Fruit fly (Drosophila melanogaster): ENCODE data around the gene to.

The to gene

DNA sequence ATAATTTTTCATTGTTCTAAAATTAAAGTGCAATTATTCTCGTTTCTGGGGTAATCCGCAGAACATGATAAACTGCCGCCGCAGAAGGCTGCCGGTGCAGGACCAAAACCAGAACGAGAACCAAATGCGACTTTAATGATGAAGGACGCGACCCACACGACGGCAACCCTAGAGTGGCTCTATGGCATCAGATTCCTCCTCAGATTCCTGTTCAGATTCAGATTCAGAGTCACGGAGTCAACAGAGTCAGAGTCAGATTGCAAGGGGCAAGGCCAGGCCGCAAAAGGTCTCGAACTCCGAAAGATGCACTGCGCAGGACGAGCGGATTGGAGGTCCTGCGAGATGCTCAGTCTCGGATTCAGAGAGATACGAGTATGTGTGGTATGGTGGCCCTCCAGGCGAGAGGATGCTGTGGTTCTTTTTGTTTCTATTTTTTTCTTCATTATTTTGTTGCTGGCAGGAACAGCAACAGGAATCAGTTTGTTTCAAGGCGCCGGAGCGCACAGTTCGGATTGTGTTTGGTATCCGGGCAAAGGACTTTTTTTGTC is 40.6 kb upstream of the to start, which contains the start of gene CG13654 (continued):
- TF ChIP-seq CG8281 (tag; optimal IDR thresholded peaks at IDR 0.05), result no peak
- TF ChIP-seq tna (GFP tag; IDR thresholded peaks at IDR 0.05; ENCODE audit: partially characterized antibody), result no peak
- TF ChIP-seq CG3995 (GFP tag; optimal IDR thresholded peaks at IDR 0.05), result no peak
- TF ChIP-seq NC2α (GFP tag; optimal IDR thresholded peaks at IDR 0.05), result no peak
- peak; percentile 23 for TF ChIP-seq CG15514 (GFP tag; optimal IDR thresholded peaks at IDR 0.05)
- no peak for TF ChIP-seq psq (GFP tag; optimal IDR thresholded peaks at IDR 0.05)
- no peak for TF ChIP-seq CG10147 (GFP tag; optimal IDR thresholded peaks at IDR 0.05)
- no peak for TF ChIP-seq CG42726 (GFP tag; IDR thresholded peaks at IDR 0.05; ENCODE audit: partially characterized antibody)
- no peak for TF ChIP-seq bcd (GFP tag; optimal IDR thresholded peaks at IDR 0.05)
- TF ChIP-seq NC2β (GFP tag; optimal IDR thresholded peaks at IDR 0.05), result no peak
- TF ChIP-seq Dll (GFP tag; IDR thresholded peaks at IDR 0.05; ENCODE audit: partially characterized antibody), result no peak
- no peak for TF ChIP-seq CG11398 (GFP tag; optimal IDR thresholded peaks at IDR 0.05)
- TF ChIP-seq amos (GFP tag; IDR thresholded peaks at IDR 0.05; ENCODE audit: partially characterized antibody), result 0 out of 2 replicates have a peak, but pooled peaks have one; percentile 4
- peak in 1 of 2 experiments; percentile 27 for TF ChIP-seq Trl (optimal IDR thresholded peaks at IDR 0.05)
- no peak for TF ChIP-seq Trl (GFP tag; optimal IDR thresholded peaks at IDR 0.05)
- TF ChIP-seq sna (GFP tag; IDR thresholded peaks at IDR 0.05; ENCODE audit: partially characterized antibody), result no peak
- TF ChIP-seq chn (GFP tag; optimal IDR thresholded peaks at IDR 0.05), result no peak
- 0 out of 2 replicates have a peak, but pooled peaks have one; percentile 11 for TF ChIP-seq dan (GFP tag; IDR thresholded peaks at IDR 0.05)
- TF ChIP-seq CG7357 (GFP tag; IDR thresholded peaks at IDR 0.05), result no peak
- TF ChIP-seq CG16779 (GFP tag; IDR thresholded peaks at IDR 0.05), result 0 out of 2 replicates have a peak, but pooled peaks have one; percentile 44

DNA sequence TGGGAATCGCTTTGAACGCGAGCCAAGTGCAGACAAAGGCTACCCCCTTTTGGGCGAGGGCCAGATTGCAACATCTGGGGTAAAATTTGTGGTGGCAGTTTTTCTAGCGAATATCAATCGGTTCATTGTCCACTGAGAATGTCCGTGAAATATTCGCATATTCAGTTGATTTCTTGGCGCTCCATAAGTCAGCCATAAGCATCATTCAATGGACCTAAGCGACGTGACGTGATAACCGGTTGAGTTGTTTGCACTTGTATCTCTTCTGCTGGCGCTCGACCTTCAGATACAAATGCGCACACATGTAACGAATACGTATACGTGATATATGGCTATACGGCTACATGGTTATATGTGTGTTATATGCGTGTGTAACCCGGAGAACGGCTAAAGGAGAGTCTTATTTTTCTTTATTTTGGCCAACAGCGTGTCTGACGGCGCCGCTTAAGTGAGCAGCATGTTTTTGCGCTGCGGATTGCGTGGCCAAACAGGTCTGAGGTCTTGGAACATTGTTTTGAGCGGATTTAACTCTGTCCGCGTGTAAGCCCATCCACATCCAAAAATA is 34.5 kb upstream of the to start:
- TF ChIP-seq otp (GFP tag; IDR thresholded peaks at IDR 0.05) (no peak), sens-2 (GFP tag; IDR thresholded peaks at IDR 0.05) (no peak), Xbp1 (GFP tag; optimal IDR thresholded peaks at IDR 0.05) (no peak), CG2202 (tag; optimal IDR thresholded peaks at IDR 0.05) (no peak), CG10267 (tag; optimal IDR thresholded peaks at IDR 0.05) (no peak), tup (GFP tag; optimal IDR thresholded peaks at IDR 0.05) (no peak), mirr (GFP tag; optimal IDR thresholded peaks at IDR 0.05) (peak; percentile 62), ftz-f1 (GFP tag; optimal IDR thresholded peaks at IDR 0.05) (peak; percentile 73), CG15269 (tag; optimal IDR thresholded peaks at IDR 0.05) (no peak), Fer2 (tag; optimal IDR thresholded peaks at IDR 0.05) (no peak), CG13775 (GFP tag; optimal IDR thresholded peaks at IDR 0.05) (no peak), Med (GFP tag) (peak; percentile 68), vvl (GFP tag; IDR thresholded peaks at IDR 0.05) (0 out of 2 replicates have a peak, but pooled peaks have one; percentile 6), Spps (tag; optimal IDR thresholded peaks at IDR 0.05) (no peak), CG14014 (GFP tag; IDR thresholded peaks at IDR 0.05) (no peak), dysf (GFP tag; IDR thresholded peaks at IDR 0.05) (no peak), CG18011 (GFP tag; optimal IDR thresholded peaks at IDR 0.05) (no peak), CG17385 (GFP tag; optimal IDR thresholded peaks at IDR 0.05) (no peak), CG8944 (GFP tag; optimal IDR thresholded peaks at IDR 0.05) (no peak), row (GFP tag; IDR thresholded peaks at IDR 0.05) (no peak), hkb (optimal IDR thresholded peaks at IDR 0.05) (no peak), hkb (GFP tag; IDR thresholded peaks at IDR 0.05) (0 out of 2 replicates have a peak, but pooled peaks have one; percentile 17), Bdp1 (GFP tag; optimal IDR thresholded peaks at IDR 0.05) (no peak), lbe (GFP tag; optimal IDR thresholded peaks at IDR 0.05) (peak; percentile 45), CG3847 (GFP tag; IDR thresholded peaks at IDR 0.05) (no peak), Hr78 (GFP tag; optimal IDR thresholded peaks at IDR 0.05) (no peak), grau (tag; optimal IDR thresholded peaks at IDR 0.05) (no peak), chinmo (GFP tag; IDR thresholded peaks at IDR 0.05; ENCODE audit: partially characterized antibody) (peak; percentile 88; the same call in 2 of the 4 replicates), bbx (GFP tag; IDR thresholded peaks at IDR 0.05; ENCODE audit: partially characterized antibody) (no peak), bcd (GFP tag; optimal IDR thresholded peaks at IDR 0.05) (no peak)

Data from whole organism, embryonic.